Worm (Caenorhabditis elegans) whole organism, L4 larva: ENCODE data around the gene C25H3.1.

Experiments used
- F10B5.3 ChIP-seq: sonication (generic microtip); optimal IDR thresholded peaks from 2 replicates; lab custom pipeline; 2016; ENCODE audit warnings: mild to moderate bottlenecking, missing genetic modification characterization, missing compliant biosample characterization
- F44E2.7 ChIP-seq: fragments of 200-800 bp; sonication (Bioruptor generic); IDR thresholded peaks from 2 replicates; pipeline ENCODE4 v2.1.2; 2022; ENCODE audit warnings: missing genetic modification characterization, missing compliant biosample characterization
- R02D3.7 ChIP-seq: fragments of 150-350 bp; sonication (generic microtip); optimal IDR thresholded peaks from 3 replicates; lab custom pipeline; 2014; ENCODE audit warnings: missing biosample characterization, missing genetic modification characterization
- Y5F2A.4 ChIP-seq: fragments of 200-800 bp; sonication (Bioruptor generic); optimal IDR thresholded peaks from 2 replicates; lab custom pipeline; 2018; ENCODE audit warnings: mild to moderate bottlenecking, missing genetic modification characterization, missing compliant biosample characterization
- Y75B8A.6 ChIP-seq: fragments of 200-800 bp; sonication (Bioruptor generic); IDR thresholded peaks from 2 replicates; pipeline ENCODE4 v1.3.6; 2022; ENCODE audit warnings: missing genetic modification reagents, missing genetic modification characterization, missing compliant biosample characterization
- aly-2 ChIP-seq: sonication (generic microtip); optimal IDR thresholded peaks from 2 replicates; lab custom pipeline; 2018; ENCODE audit warnings: missing biosample characterization, missing genetic modification characterization
- arid-1 ChIP-seq: fragments of 200-800 bp; sonication (Bioruptor generic); conservative IDR thresholded peaks from 2 replicates; pipeline ENCODE4 v1.3.6; 2022; ENCODE audit warnings: missing genetic modification reagents, missing genetic modification characterization, missing compliant biosample characterization
- attf-4 ChIP-seq: sonication (generic microtip); optimal IDR thresholded peaks from 3 replicates; lab custom pipeline; 2017; ENCODE audit warnings: missing biosample characterization, missing genetic modification characterization
- ceh-20 ChIP-seq: fragments of 200-800 bp; sonication (Bioruptor generic); IDR thresholded peaks from 2 replicates; pipeline ENCODE4 v1.3.6; 2022; ENCODE audit warnings: missing genetic modification reagents, missing genetic modification characterization, missing compliant biosample characterization
- ceh-82 ChIP-seq: sonication (generic microtip); optimal IDR thresholded peaks from 2 replicates; lab custom pipeline; 2017; ENCODE audit warnings: missing biosample characterization, missing genetic modification characterization
- ces-1 ChIP-seq: fragments of 150-350 bp; sonication (generic microtip); optimal IDR thresholded peaks from 4 replicates; lab custom pipeline; 2014; ENCODE audit warnings: missing biosample characterization, missing genetic modification reagents, missing genetic modification characterization
- daf-12 ChIP-seq: fragments of 150-350 bp; optimal IDR thresholded peaks from 2 replicates; lab custom pipeline; 2014; ENCODE audit warnings: missing biosample characterization, missing genetic modification reagents, missing genetic modification characterization
- daf-16 ChIP-seq, 3 experiments: sonication (generic microtip); optimal IDR thresholded peaks; 2 replicates each; lab custom pipeline; 2016 to 2017; ENCODE audit warnings: missing genetic modification characterization in 3 of 3, missing genetic modification reagents in 3 of 3, mild to moderate bottlenecking in 2 of 3, missing compliant biosample characterization in 2 of 3, missing biosample characterization in 1 of 3, moderate library complexity in 1 of 3
- daf-19 ChIP-seq: fragments of 200-800 bp; sonication (Bioruptor generic); conservative IDR thresholded peaks from 2 replicates; pipeline ENCODE4 v1.3.6; 2022; ENCODE audit warnings: missing genetic modification characterization, missing compliant biosample characterization
- daf-8 ChIP-seq: fragments of 200-800 bp; sonication (Bioruptor generic); IDR thresholded peaks from 2 replicates; pipeline ENCODE4 v1.3.6; 2022; ENCODE audit warnings: missing genetic modification characterization, missing compliant biosample characterization
- dmd-8 ChIP-seq: fragments of 200-800 bp; sonication (Bioruptor generic); IDR thresholded peaks from 2 replicates; pipeline ENCODE4 v1.3.6; 2022; ENCODE audit warnings: missing genetic modification characterization, missing compliant biosample characterization
- dve-1 ChIP-seq: sonication (generic microtip); optimal IDR thresholded peaks from 2 replicates; lab custom pipeline; 2017; ENCODE audit warnings: antibody characterized with exemption, mild to moderate bottlenecking, missing genetic modification characterization, missing compliant biosample characterization; ENCODE audit not compliant: insufficient read depth
- egl-43 ChIP-seq: fragments of 200-800 bp; sonication (Bioruptor generic); IDR thresholded peaks from 2 replicates; pipeline ENCODE4 v1.3.6; 2022; ENCODE audit warnings: missing genetic modification reagents, missing genetic modification characterization, missing compliant biosample characterization
- gei-8 ChIP-seq: fragments of 200-800 bp; sonication (Bioruptor generic); optimal IDR thresholded peaks from 2 replicates; lab custom pipeline; 2018; ENCODE audit warnings: mild to moderate bottlenecking, missing genetic modification characterization, missing compliant biosample characterization
- hif-1 ChIP-seq, 2 experiments: sonication (generic microtip); optimal IDR thresholded peaks; 2 replicates each; lab custom pipeline; 2016 to 2017; ENCODE audit warnings: missing compliant biosample characterization in 2 of 2, missing genetic modification characterization in 2 of 2, missing genetic modification reagents in 2 of 2, missing genotype in 2 of 2, mild to moderate bottlenecking in 1 of 2
- hlh-30 ChIP-seq: sonication (generic microtip); optimal IDR thresholded peaks from 2 replicates; lab custom pipeline; 2017; ENCODE audit warnings: antibody characterized with exemption, mild to moderate bottlenecking, missing genetic modification characterization, missing compliant biosample characterization; ENCODE audit not compliant: insufficient read depth
- lim-7 ChIP-seq: fragments of 200-800 bp; sonication (Bioruptor generic); IDR thresholded peaks from 2 replicates; pipeline ENCODE4 v1.3.6; 2022; ENCODE audit warnings: missing genetic modification characterization, missing compliant biosample characterization
- lin-13 ChIP-seq: fragments of 150-350 bp; optimal IDR thresholded peaks from 2 replicates; lab custom pipeline; 2014; ENCODE audit warnings: missing biosample characterization, missing genetic modification reagents, missing genetic modification characterization
- lin-38 ChIP-seq: fragments of 200-800 bp; sonication (Bioruptor generic); IDR thresholded peaks from 2 replicates; pipeline ENCODE4 v1.3.6; 2022; ENCODE audit warnings: missing genetic modification reagents, missing genetic modification characterization, missing compliant biosample characterization
- lin-39 ChIP-seq: fragments of 150-350 bp; optimal IDR thresholded peaks from 2 replicates; lab custom pipeline; 2014; ENCODE audit warnings: missing biosample characterization, missing genetic modification reagents, missing genetic modification characterization
- lir-3 ChIP-seq: sonication (generic microtip); optimal IDR thresholded peaks from 2 replicates; lab custom pipeline; 2016; ENCODE audit warnings: mild to moderate bottlenecking, missing genetic modification characterization, missing compliant biosample characterization
- mes-2 ChIP-seq: sonication (generic microtip); optimal IDR thresholded peaks from 2 replicates; lab custom pipeline; 2016; ENCODE audit warnings: missing genotype, mild to moderate bottlenecking, missing genetic modification characterization, missing compliant biosample characterization; ENCODE audit not compliant: poor library complexity, severe bottlenecking
- mxl-3 ChIP-seq: fragments of 200-800 bp; sonication (Bioruptor generic); optimal IDR thresholded peaks from 2 replicates; lab custom pipeline; 2018; ENCODE audit warnings: mild to moderate bottlenecking, missing genetic modification characterization, missing compliant biosample characterization
- nhr-102 ChIP-seq: sonication (generic microtip); optimal IDR thresholded peaks from 2 replicates; lab custom pipeline; 2016; ENCODE audit warnings: mild to moderate bottlenecking, missing genetic modification characterization, moderate library complexity, missing compliant biosample characterization
- nhr-11 ChIP-seq: fragments of 150-350 bp; optimal IDR thresholded peaks from 2 replicates; lab custom pipeline; 2014; ENCODE audit warnings: missing biosample characterization, missing genetic modification characterization
- nhr-28 ChIP-seq: fragments of 150-350 bp; optimal IDR thresholded peaks from 2 replicates; lab custom pipeline; 2014; ENCODE audit warnings: missing biosample characterization, missing genetic modification characterization
- nhr-42 ChIP-seq: fragments of 200-800 bp; sonication (Bioruptor generic); IDR thresholded peaks from 2 replicates; pipeline ENCODE4 v1.3.6; 2022; ENCODE audit warnings: missing genetic modification characterization, missing compliant biosample characterization
- nhr-48 ChIP-seq: sonication (generic microtip); optimal IDR thresholded peaks from 2 replicates; lab custom pipeline; 2016; ENCODE audit warnings: mild to moderate bottlenecking, missing genetic modification characterization, missing compliant biosample characterization
- nhr-76 ChIP-seq: fragments of 150-350 bp; optimal IDR thresholded peaks from 2 replicates; lab custom pipeline; 2014; ENCODE audit warnings: missing biosample characterization, missing genetic modification characterization
- nhr-77 ChIP-seq: fragments of 150-350 bp; optimal IDR thresholded peaks from 2 replicates; lab custom pipeline; 2014; ENCODE audit warnings: missing biosample characterization, missing genetic modification characterization
- pha-4 ChIP-seq, 2 experiments: fragments of 150-350 bp in 1 of 2; fragments of 200-800 bp in 1 of 2; sonication (Bioruptor generic) in 1 of 2; IDR thresholded peaks in 1 of 2; optimal IDR thresholded peaks in 1 of 2; 2 replicates each; pipeline versions ENCODE4 v1.3.6 to Lab custom; 2014 to 2022; ENCODE audit warnings: missing genetic modification characterization in 2 of 2, missing genetic modification reagents in 2 of 2, missing biosample characterization in 1 of 2, missing compliant biosample characterization in 1 of 2
- pqm-1 ChIP-seq: sonication (generic microtip); optimal IDR thresholded peaks from 2 replicates; lab custom pipeline; 2017; ENCODE audit warnings: missing biosample characterization, missing genetic modification characterization
- rbr-2 ChIP-seq: sonication (generic microtip); optimal IDR thresholded peaks from 2 replicates; lab custom pipeline; 2016; ENCODE audit warnings: missing genotype, missing genetic modification characterization, missing compliant biosample characterization
- saeg-2 ChIP-seq: fragments of 200-800 bp; sonication (Bioruptor generic); IDR thresholded peaks from 2 replicates; pipeline ENCODE4 v1.3.6; 2022; ENCODE audit warnings: missing genetic modification reagents, missing genetic modification characterization, missing compliant biosample characterization
- sdz-12 ChIP-seq: fragments of 200-800 bp; sonication (Bioruptor generic); optimal IDR thresholded peaks from 2 replicates; lab custom pipeline; 2018; ENCODE audit warnings: mild to moderate bottlenecking, missing genetic modification characterization, missing compliant biosample characterization
- snpc-4 ChIP-seq: fragments of 150-350 bp; optimal IDR thresholded peaks from 2 replicates; lab custom pipeline; 2014; ENCODE audit warnings: missing biosample characterization, missing genetic modification characterization
- spr-1 ChIP-seq: sonication (generic microtip); optimal IDR thresholded peaks from 2 replicates; lab custom pipeline; 2016; ENCODE audit warnings: mild to moderate bottlenecking, missing genetic modification characterization, missing compliant biosample characterization
- tag-97 ChIP-seq: fragments of 200-800 bp; sonication (Bioruptor generic); IDR thresholded peaks from 2 replicates; pipeline ENCODE4 v1.3.6; 2022; ENCODE audit warnings: missing genetic modification characterization, missing compliant biosample characterization
- unc-130 ChIP-seq: sonication (generic microtip); optimal IDR thresholded peaks from 2 replicates; lab custom pipeline; 2016; ENCODE audit warnings: missing genetic modification reagents, missing genetic modification characterization, missing compliant biosample characterization
- unc-62 ChIP-seq, 3 experiments: fragments of 150-350 bp in 1 of 3; sonication (generic microtip); optimal IDR thresholded peaks in 2 of 3; peaks in 1 of 3; 1 replicate in 1 of 3; 2 replicates in 2 of 3; lab custom pipeline; 2014 to 2017; ENCODE audit warnings: missing biosample characterization in 3 of 3, missing genetic modification characterization in 3 of 3, missing genetic modification reagents in 3 of 3, missing genotype in 1 of 3
- zip-11 ChIP-seq: fragments of 200-800 bp; sonication (Bioruptor generic); IDR thresholded peaks from 2 replicates; pipeline ENCODE4 v1.3.6; 2022; ENCODE audit warnings: missing genetic modification characterization, missing compliant biosample characterization
- ztf-11 ChIP-seq: fragments of 150-350 bp; optimal IDR thresholded peaks from 2 replicates; lab custom pipeline; 2014; ENCODE audit warnings: missing biosample characterization, missing genetic modification characterization

Gene C25H3.1

DNA sequence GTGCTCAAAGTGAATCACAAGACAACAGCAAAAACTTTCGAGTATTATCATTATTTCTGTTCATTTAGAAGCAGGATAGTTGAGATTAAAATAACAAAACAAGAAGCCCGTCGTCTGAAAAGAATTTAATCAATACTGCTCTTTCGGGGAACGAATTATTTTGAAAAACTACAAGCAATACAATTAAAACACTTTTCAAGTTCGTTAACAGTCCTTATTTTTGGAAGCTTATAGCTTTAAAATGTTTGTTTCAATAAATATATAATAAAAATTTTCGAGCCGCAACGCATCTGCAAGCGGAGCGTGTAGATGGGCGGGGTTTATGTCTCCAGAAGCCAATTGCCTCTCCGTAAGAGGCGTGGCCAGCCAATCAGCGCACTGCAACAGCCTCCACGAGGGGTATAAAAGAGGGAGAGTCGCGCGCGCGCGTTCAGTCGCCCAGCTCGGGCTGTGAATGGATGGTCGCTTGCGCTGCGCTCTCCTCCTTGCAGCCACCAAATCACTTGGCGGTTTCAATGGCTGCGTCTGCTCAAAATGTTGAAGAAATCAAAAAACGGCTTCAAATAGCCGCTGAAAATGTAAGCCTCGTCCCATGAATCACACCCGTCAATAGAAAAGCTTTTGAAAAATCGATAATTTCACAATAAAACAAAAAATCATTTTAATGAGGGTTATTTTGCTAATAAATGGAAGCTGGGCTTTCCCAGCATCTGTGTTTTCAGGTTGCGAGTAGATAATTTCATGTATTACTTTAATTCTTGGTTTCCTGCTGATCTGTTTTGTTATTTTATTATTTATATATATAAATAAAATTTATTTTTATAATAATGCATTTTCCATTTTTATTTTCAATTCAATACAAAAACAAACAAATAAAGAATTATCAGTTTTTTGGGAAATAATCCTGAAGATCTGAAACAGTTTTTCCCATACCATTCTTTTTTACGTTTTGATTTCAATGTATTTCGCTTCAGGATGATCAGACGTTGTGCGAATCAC lies 37.8 kb upstream of the C25H3.1 start, which contains the start of the genes ift-43 and mdt-26 (continued):
- peak; percentile 47 for TF ChIP-seq mxl-3 (GFP tag; lab: Kevin White, UChicago)
- no peak for TF ChIP-seq gei-8
- peak; percentile 66 for TF ChIP-seq lin-38
- TF ChIP-seq lin-39 (tag; lab: Kevin White, UChicago) = no peak
- no peak for TF ChIP-seq pqm-1 (tag; lab: Kevin White, UChicago)
- peak; percentile 76 for TF ChIP-seq rbr-2
- no peak for TF ChIP-seq nhr-76 (tag; lab: Kevin White, UChicago)
- peak; percentile 70 for TF ChIP-seq nhr-102
- TF ChIP-seq spr-1 = peak; percentile 81
- TF ChIP-seq arid-1 (GFP tag; lab: Robert Waterston, UW) = peak; percentile 78
- TF ChIP-seq Y5F2A.4 (GFP tag; lab: Kevin White, UChicago) = no peak
- no peak for TF ChIP-seq unc-130
- peak; percentile 69 for TF ChIP-seq nhr-11 (tag; lab: Kevin White, UChicago)
- no peak for TF ChIP-seq ztf-11 (tag; lab: Kevin White, UChicago)
- no peak for TF ChIP-seq daf-12
- peak; percentile 83 for TF ChIP-seq nhr-42 (GFP tag; lab: Robert Waterston, UW)
- no peak for TF ChIP-seq R02D3.7 (tag; lab: Kevin White, UChicago)
- TF ChIP-seq F44E2.7 (GFP tag; lab: Robert Waterston, UW) = 0 out of 2 replicates have a peak, but pooled peaks have one; percentile 41
- peak; percentile 91 for TF ChIP-seq daf-19
- peak; percentile 74; the same call in 1 of the 2 replicates for TF ChIP-seq dmd-8
- TF ChIP-seq sdz-12 (GFP tag; lab: Kevin White, UChicago) = no peak
- peak; percentile 67 for TF ChIP-seq ceh-20
- no peak for TF ChIP-seq zip-11
- TF ChIP-seq ces-1 (GFP tag; lab: Kevin White, UChicago) = no peak
- TF ChIP-seq saeg-2 (GFP tag; lab: Robert Waterston, UW) = peak; percentile 58; the same call in 1 of the 2 replicates
- TF ChIP-seq aly-2 = no peak
- peak; percentile 42 for TF ChIP-seq F10B5.3 (tag; lab: Kevin White, UChicago)
- TF ChIP-seq Y75B8A.6 (GFP tag; lab: Robert Waterston, UW) = peak; percentile 73; the same call in 1 of the 2 replicates
- peak; percentile 34 for TF ChIP-seq ceh-82 (tag; lab: Kevin White, UChicago)
- no peak for TF ChIP-seq tag-97 (GFP tag; lab: Robert Waterston, UW)
- TF ChIP-seq hlh-30 (tag; lab: Kevin White, UChicago) = peak; percentile 79
- TF ChIP-seq pha-4 (GFP tag; IDR thresholded peaks at IDR 0.05; lab: Robert Waterston, UW) = peak; percentile 72; the same call in 1 of the 2 replicates
- no peak for TF ChIP-seq pha-4 (tag; optimal IDR thresholded peaks at IDR 0.05; lab: Kevin White, UChicago)
- peak; percentile 31 to 69 for TF ChIP-seq hif-1 (tag; optimal IDR thresholded peaks at IDR 0.05; lab: Kevin White, UChicago)
- TF ChIP-seq lin-13 = peak; percentile 69
- TF ChIP-seq nhr-48 (tag; lab: Kevin White, UChicago) = peak; percentile 35
- TF ChIP-seq nhr-28 = peak; percentile 46
- TF ChIP-seq dve-1 (tag; lab: Kevin White, UChicago) = peak; percentile 79
- TF ChIP-seq lim-7 = peak; percentile 69
- TF ChIP-seq daf-16 (GFP tag; optimal IDR thresholded peaks at IDR 0.05; lab: Kevin White, UChicago) = peak; percentile 36 to 59
- TF ChIP-seq daf-16 (tag; optimal IDR thresholded peaks at IDR 0.05; lab: Kevin White, UChicago) = peak; percentile 47
- TF ChIP-seq lir-3 (tag; lab: Kevin White, UChicago) = peak; percentile 28
- TF ChIP-seq unc-62 (GFP tag; optimal IDR thresholded peaks at IDR 0.05 in 1 of 2; lab: Kevin White, UChicago) = peak in 1 of 2 experiments; percentile 97
- TF ChIP-seq unc-62 (tag; optimal IDR thresholded peaks at IDR 0.05; lab: Kevin White, UChicago) = no peak
- TF ChIP-seq daf-8 (GFP tag; lab: Robert Waterston, UW) = no peak
- no peak for TF ChIP-seq snpc-4 (tag; lab: Kevin White, UChicago)
- peak; percentile 0 for TF ChIP-seq nhr-77 (tag; lab: Kevin White, UChicago)
- peak; percentile 74 for TF ChIP-seq mes-2 (tag; lab: Kevin White, UChicago)
- peak; percentile 95 for TF ChIP-seq egl-43
- TF ChIP-seq attf-4 (tag; lab: Kevin White, UChicago) = no peak
